Fruit fly (Drosophila melanogaster) whole organism, embryonic: Measurements from ENCODE around the gene mRpL14.

Experiments
- Atf3 ChIP-seq: fragments of 200-800 bp; sonication (Bioruptor generic); optimal IDR thresholded peaks from 3 replicates; lab custom pipeline; 2016; ENCODE audit warnings: missing biosample characterization, missing genetic modification characterization
- B-H1 ChIP-seq: fragments of 200-800 bp; sonication (Bioruptor generic); IDR thresholded peaks from 3 replicates; pipeline ENCODE4 v1.3.6; 2022; ENCODE audit warnings: missing biosample characterization, missing genetic modification characterization
- Bgb ChIP-seq: fragments of 200-800 bp; sonication (Bioruptor generic); IDR thresholded peaks from 2 replicates; pipeline ENCODE4 v1.3.6; 2022; ENCODE audit warnings: missing biosample characterization, missing genetic modification characterization; ENCODE audit not compliant: partially characterized antibody
- C15 ChIP-seq: fragments of 200-800 bp; sonication (Bioruptor generic); IDR thresholded peaks from 3 replicates; pipeline ENCODE4 v1.3.6; 2022; ENCODE audit warnings: missing biosample characterization, missing genetic modification characterization
- CG10366 ChIP-seq: fragments of 200-800 bp; sonication (Bioruptor generic); IDR thresholded peaks from 2 replicates; pipeline ENCODE4 v1.3.6; 2022; ENCODE audit warnings: missing biosample characterization, missing genetic modification characterization
- CG10979 ChIP-seq: fragments of 200-800 bp; sonication (Bioruptor generic); optimal IDR thresholded peaks from 2 replicates; lab custom pipeline; 2018; ENCODE audit warnings: missing biosample characterization, mild to moderate bottlenecking, missing genetic modification characterization, moderate library complexity
- CG13775 ChIP-seq: fragments of 200-800 bp; sonication (Bioruptor generic); optimal IDR thresholded peaks from 3 replicates; lab custom pipeline; 2017; ENCODE audit warnings: missing biosample characterization, mild to moderate bottlenecking, missing genetic modification characterization
- CG14441 ChIP-seq: fragments of 200-800 bp; sonication (Bioruptor generic); IDR thresholded peaks from 2 replicates; pipeline ENCODE4 v1.3.6; 2022; ENCODE audit warnings: missing biosample characterization, missing genetic modification characterization
- CG1529 ChIP-seq: fragments of 200-800 bp; sonication (Bioruptor generic); optimal IDR thresholded peaks from 3 replicates; lab custom pipeline; 2018; ENCODE audit warnings: missing biosample characterization, missing genetic modification characterization
- CG15479 ChIP-seq: fragments of 200-800 bp; sonication (Bioruptor generic); optimal IDR thresholded peaks from 3 replicates; lab custom pipeline; 2019; ENCODE audit warnings: missing biosample characterization, mild to moderate bottlenecking, missing genetic modification characterization, moderate library complexity
- CG15601 ChIP-seq: fragments of 200-800 bp; sonication (Bioruptor generic); optimal IDR thresholded peaks from 3 replicates; lab custom pipeline; 2019; ENCODE audit warnings: missing biosample characterization, mild to moderate bottlenecking, missing genetic modification characterization, moderate library complexity
- CG2712 ChIP-seq: fragments of 200-800 bp; optimal IDR thresholded peaks from 3 replicates; lab custom pipeline; 2019; ENCODE audit warnings: missing biosample characterization, mild to moderate bottlenecking, missing genetic modification characterization, moderate library complexity
- CG30403 ChIP-seq: fragments of 200-800 bp; sonication (Bioruptor generic); optimal IDR thresholded peaks from 3 replicates; lab custom pipeline; 2016; ENCODE audit warnings: missing biosample characterization, missing genetic modification characterization
- CG31224 ChIP-seq: fragments of 200-800 bp; sonication (Bioruptor generic); IDR thresholded peaks from 2 replicates; pipeline ENCODE4 v1.3.6; 2022; ENCODE audit warnings: missing biosample characterization, missing genetic modification characterization
- CG4820 ChIP-seq: fragments of 200-800 bp; sonication (Bioruptor generic); optimal IDR thresholded peaks from 3 replicates; lab custom pipeline; 2016; ENCODE audit warnings: missing biosample characterization, missing genetic modification characterization
- CG7372 ChIP-seq: fragments of 200-800 bp; sonication (Bioruptor generic); IDR thresholded peaks from 2 replicates; pipeline ENCODE4 v1.3.6; 2022; ENCODE audit warnings: missing biosample characterization, missing genetic modification characterization
- CG8924 ChIP-seq: fragments of 200-800 bp; optimal IDR thresholded peaks from 3 replicates; lab custom pipeline; 2019; ENCODE audit warnings: missing biosample characterization, mild to moderate bottlenecking, missing genetic modification characterization, moderate library complexity
- CG9876 ChIP-seq: fragments of 200-800 bp; sonication (Bioruptor generic); optimal IDR thresholded peaks from 2 replicates; lab custom pipeline; 2016; ENCODE audit warnings: missing biosample characterization, missing genetic modification characterization
- Dfd ChIP-seq, 2 experiments: fragments of >200 bp; optimal IDR thresholded peaks; 2 replicates each; lab custom pipeline; 2017; ENCODE audit warnings: missing biosample characterization in 2 of 2, missing genetic modification characterization in 2 of 2
- E2f1 ChIP-seq: fragments of 200-800 bp; sonication (Bioruptor generic); IDR thresholded peaks from 2 replicates; pipeline ENCODE4 v1.3.6; 2022; ENCODE audit warnings: missing biosample characterization, missing genetic modification characterization
- ERR ChIP-seq: fragments of 200-800 bp; sonication (Bioruptor generic); optimal IDR thresholded peaks from 2 replicates; lab custom pipeline; 2016; ENCODE audit warnings: missing biosample characterization, missing genetic modification characterization
- Fer3 ChIP-seq: fragments of 200-800 bp; sonication (Bioruptor generic); optimal IDR thresholded peaks from 2 replicates; lab custom pipeline; 2018; ENCODE audit warnings: missing biosample characterization, mild to moderate bottlenecking, missing genetic modification characterization, moderate library complexity
- Jarid2 ChIP-seq: fragments of 200-800 bp; sonication (Bioruptor generic); optimal IDR thresholded peaks from 3 replicates; lab custom pipeline; 2017; ENCODE audit warnings: mild to moderate bottlenecking, missing biosample characterization, missing genetic modification reagents, missing genetic modification characterization
- Oli ChIP-seq: fragments of 200-800 bp; sonication (Bioruptor generic); optimal IDR thresholded peaks from 2 replicates; lab custom pipeline; 2018; ENCODE audit warnings: missing biosample characterization, mild to moderate bottlenecking, missing genetic modification characterization, moderate library complexity
- Six4 ChIP-seq: fragments of 200-800 bp; sonication (Bioruptor generic); optimal IDR thresholded peaks from 2 replicates; lab custom pipeline; 2016; ENCODE audit warnings: missing biosample characterization, missing genetic modification characterization
- Vsx1 ChIP-seq: fragments of 200-800 bp; sonication (Bioruptor generic); optimal IDR thresholded peaks from 2 replicates; lab custom pipeline; 2017; ENCODE audit warnings: missing biosample characterization, mild to moderate bottlenecking, missing genetic modification characterization, missing genetic modification reagents
- amos ChIP-seq: fragments of 200-800 bp; sonication (Bioruptor generic); IDR thresholded peaks from 2 replicates; pipeline ENCODE4 v1.3.6; 2022; ENCODE audit warnings: missing biosample characterization, missing genetic modification characterization; ENCODE audit not compliant: partially characterized antibody
- bbx ChIP-seq: fragments of 200-800 bp; sonication (Bioruptor generic); IDR thresholded peaks from 2 replicates; pipeline ENCODE4 v1.3.6; 2022; ENCODE audit warnings: missing biosample characterization, missing genetic modification characterization; ENCODE audit not compliant: partially characterized antibody
- bowl ChIP-seq: fragments of 200-800 bp; sonication (Bioruptor generic); IDR thresholded peaks from 2 replicates; pipeline ENCODE4 v1.3.6; 2022; ENCODE audit warnings: missing biosample characterization, missing genetic modification characterization
- bsh ChIP-seq, 2 experiments: fragments of 200-800 bp; sonication (Bioruptor generic); optimal IDR thresholded peaks; 2 replicates each; lab custom pipeline; 2017 to 2018; ENCODE audit warnings: mild to moderate bottlenecking in 2 of 2, missing biosample characterization in 2 of 2, missing genetic modification characterization in 2 of 2, moderate library complexity in 1 of 2
- btn ChIP-seq: fragments of 200-800 bp; sonication (Bioruptor generic); optimal IDR thresholded peaks from 2 replicates; lab custom pipeline; 2016; ENCODE audit warnings: missing biosample characterization, missing genetic modification characterization
- chinmo ChIP-seq: fragments of 200-800 bp; sonication (Bioruptor generic); IDR thresholded peaks from 4 replicates; pipeline ENCODE4 v1.3.6; 2022; ENCODE audit warnings: missing biosample characterization, missing genetic modification characterization; ENCODE audit not compliant: partially characterized antibody
- ci ChIP-seq: fragments of 200-800 bp; sonication (Bioruptor generic); IDR thresholded peaks from 3 replicates; pipeline ENCODE4 v1.3.6; 2022; ENCODE audit warnings: missing biosample characterization, missing genetic modification characterization
- corto ChIP-seq: fragments of 200-800 bp; sonication (Bioruptor generic); optimal IDR thresholded peaks from 2 replicates; lab custom pipeline; 2016; ENCODE audit warnings: missing biosample characterization, mild to moderate bottlenecking, missing genetic modification characterization, moderate library complexity
- dm ChIP-seq: fragments of 200-800 bp; sonication (Bioruptor generic); optimal IDR thresholded peaks from 3 replicates; lab custom pipeline; 2016; ENCODE audit warnings: missing biosample characterization, missing genetic modification characterization
- dysf ChIP-seq: fragments of 200-800 bp; sonication (Bioruptor generic); IDR thresholded peaks from 3 replicates; pipeline ENCODE4 v1.3.6; 2022; ENCODE audit warnings: missing biosample characterization, missing genetic modification characterization
- fd3F ChIP-seq: fragments of 200-800 bp; sonication (Bioruptor generic); optimal IDR thresholded peaks from 2 replicates; lab custom pipeline; 2018; ENCODE audit warnings: missing biosample characterization, mild to moderate bottlenecking, missing genetic modification characterization, moderate library complexity
- gro ChIP-seq: fragments of 200-800 bp; sonication (Bioruptor generic); optimal IDR thresholded peaks from 2 replicates; lab custom pipeline; 2016; ENCODE audit warnings: missing biosample characterization, missing genetic modification characterization
- gsb-n ChIP-seq: fragments of 200-800 bp; sonication (Bioruptor generic); optimal IDR thresholded peaks from 3 replicates; lab custom pipeline; 2018; ENCODE audit warnings: missing biosample characterization, mild to moderate bottlenecking, missing genetic modification characterization
- h ChIP-seq: fragments of >200 bp; optimal IDR thresholded peaks from 2 replicates; lab custom pipeline; 2017
- nerfin-1 ChIP-seq: fragments of 200-800 bp; sonication (Bioruptor generic); optimal IDR thresholded peaks from 3 replicates; lab custom pipeline; 2019; ENCODE audit warnings: missing biosample characterization, mild to moderate bottlenecking, missing genetic modification characterization, moderate library complexity
- rib ChIP-seq: fragments of 200-800 bp; sonication (Bioruptor generic); IDR thresholded peaks from 2 replicates; pipeline ENCODE4 v1.3.6; 2022; ENCODE audit warnings: missing biosample characterization, missing genetic modification characterization
- salm ChIP-seq: fragments of 200-800 bp; sonication (Bioruptor generic); optimal IDR thresholded peaks from 2 replicates; lab custom pipeline; 2018; ENCODE audit warnings: missing biosample characterization, mild to moderate bottlenecking, missing genetic modification characterization
- scrt ChIP-seq: fragments of 200-800 bp; sonication (Bioruptor generic); optimal IDR thresholded peaks from 2 replicates; lab custom pipeline; 2018; ENCODE audit warnings: missing biosample characterization, mild to moderate bottlenecking, missing genetic modification characterization, moderate library complexity
- slbo ChIP-seq: fragments of 200-800 bp; sonication (Bioruptor generic); IDR thresholded peaks from 2 replicates; pipeline ENCODE4 v1.3.6; 2022; ENCODE audit warnings: missing biosample characterization, missing genetic modification characterization
- sqz ChIP-seq: fragments of 200-800 bp; sonication (Bioruptor generic); optimal IDR thresholded peaks from 3 replicates; lab custom pipeline; 2018; ENCODE audit warnings: missing biosample characterization, mild to moderate bottlenecking, missing genetic modification characterization
- tin ChIP-seq: fragments of 200-800 bp; sonication (Bioruptor generic); optimal IDR thresholded peaks from 3 replicates; lab custom pipeline; 2016; ENCODE audit warnings: missing biosample characterization, missing genetic modification characterization
- zen2 ChIP-seq: fragments of 200-800 bp; sonication (Bioruptor generic); IDR thresholded peaks from 3 replicates; pipeline ENCODE4 v1.3.6; 2022; ENCODE audit warnings: missing biosample characterization, missing genetic modification characterization; ENCODE audit not compliant: partially characterized antibody
- zf30C ChIP-seq: fragments of 200-800 bp; sonication (Bioruptor generic); optimal IDR thresholded peaks from 3 replicates; lab custom pipeline; 2018; ENCODE audit warnings: missing biosample characterization, mild to moderate bottlenecking, missing genetic modification characterization

Gene mRpL14

dm6 chrX:2300293-2301068 lies 44.0 kb downstream of the mRpL14 start (continued):
- TF ChIP-seq Jarid2 (GFP tag; lab: Kevin White, UChicago) (peak; percentile 83), Vsx1 (peak; percentile 89), tin (GFP tag; lab: Kevin White, UChicago) (peak; percentile 89), CG10979 (tag; lab: Kevin White, UChicago) (peak; percentile 93), dysf (GFP tag; lab: Robert Waterston, UW) (peak; percentile 97), CG9876 (GFP tag; lab: Kevin White, UChicago) (peak; percentile 61), bbx (GFP tag; lab: Robert Waterston, UW) (no peak), zf30C (no peak), bowl (GFP tag; lab: Robert Waterston, UW) (peak; percentile 96), Fer3 (peak; percentile 92), btn (GFP tag; lab: Kevin White, UChicago) (peak; percentile 89), h (lab: Kevin White, UChicago) (no peak), E2f1 (GFP tag; lab: Robert Waterston, UW) (peak; percentile 97), CG14441 (GFP tag; lab: Robert Waterston, UW) (peak; percentile 99), CG15479 (GFP tag; lab: Kevin White, UChicago) (peak; percentile 44), CG15601 (tag; lab: Kevin White, UChicago) (peak; percentile 91), Dfd (GFP tag; optimal IDR thresholded peaks at IDR 0.05; lab: Kevin White, UChicago) (no peak), CG1529 (peak; percentile 96), salm (tag; lab: Kevin White, UChicago) (peak; percentile 92), Atf3 (peak; percentile 92), CG8924 (tag; lab: Kevin White, UChicago) (peak; percentile 95), corto (GFP tag; lab: Kevin White, UChicago) (peak; percentile 96), nerfin-1 (tag; lab: Kevin White, UChicago) (peak; percentile 84), rib (peak; percentile 94), ERR (GFP tag; lab: Kevin White, UChicago) (peak; percentile 68), B-H1 (GFP tag; lab: Robert Waterston, UW) (peak; percentile 96), chinmo (peak; percentile 74; the same call in 2 of the 4 replicates), ci (GFP tag; lab: Robert Waterston, UW) (peak; percentile 99), CG30403 (GFP tag; lab: Kevin White, UChicago) (peak; percentile 90), CG10366 (GFP tag; lab: Robert Waterston, UW) (peak; percentile 98), zen2 (GFP tag; lab: Robert Waterston, UW) (no peak), scrt (GFP tag; lab: Kevin White, UChicago) (peak; percentile 86), CG4820 (peak; percentile 89), C15 (GFP tag; lab: Robert Waterston, UW) (peak; percentile 87; the same call in 2 of the 3 replicates), CG13775 (GFP tag; lab: Kevin White, UChicago) (peak; percentile 92), Oli (peak; percentile 97), CG31224 (peak; percentile 88), sqz (GFP tag; lab: Kevin White, UChicago) (peak; percentile 85), Six4 (GFP tag; lab: Kevin White, UChicago) (peak; percentile 75), fd3F (GFP tag; lab: Kevin White, UChicago) (peak; percentile 94), amos (GFP tag; lab: Robert Waterston, UW) (no peak), CG2712 (tag; lab: Kevin White, UChicago) (peak; percentile 95), bsh (GFP tag; optimal IDR thresholded peaks at IDR 0.05; lab: Kevin White, UChicago) (peak; percentile 97 to 98), dm (GFP tag; lab: Kevin White, UChicago) (peak; percentile 86), gsb-n (tag; lab: Kevin White, UChicago) (peak; percentile 90), Bgb (GFP tag; lab: Robert Waterston, UW) (no peak), gro (GFP tag; lab: Kevin White, UChicago) (peak; percentile 85), CG7372 (GFP tag; lab: Robert Waterston, UW) (peak; percentile 96), slbo (GFP tag; lab: Robert Waterston, UW) (peak; percentile 97)
